Fruit fly (Drosophila melanogaster): ENCODE measurements around the gene gzl.

gzl gene

dm6 chr3R:6410412-6411225, 27.9 kb downstream of the gzl start (continued):
- TF ChIP-seq CG8089 (GFP tag; optimal IDR thresholded peaks at IDR 0.05): peak; percentile 40
- no peak for TF ChIP-seq inv (GFP tag; IDR thresholded peaks at IDR 0.05; ENCODE audit: partially characterized antibody)
- peak; percentile 38; the same call in 2 of the 3 replicates for TF ChIP-seq zfh1 (GFP tag; IDR thresholded peaks at IDR 0.05)
- peak; percentile 71 for TF ChIP-seq CG6254 (GFP tag; optimal IDR thresholded peaks at IDR 0.05)
- no peak for TF ChIP-seq unc-4 (GFP tag; IDR thresholded peaks at IDR 0.05; ENCODE audit: partially characterized antibody)
- peak; percentile 92 for TF ChIP-seq CG31441 (GFP tag; IDR thresholded peaks at IDR 0.05)
- TF ChIP-seq en (GFP tag; optimal IDR thresholded peaks at IDR 0.05): peak; percentile 65
- peak; percentile 47 for TF ChIP-seq CG4360 (GFP tag; IDR thresholded peaks at IDR 0.05)
- no peak for TF ChIP-seq NFAT (GFP tag; IDR thresholded peaks at IDR 0.05)
- peak; percentile 43 for TF ChIP-seq CG12236 (GFP tag; optimal IDR thresholded peaks at IDR 0.05)
- peak; percentile 74 for TF ChIP-seq jing (GFP tag; optimal IDR thresholded peaks at IDR 0.05)
- TF ChIP-seq CTCF (GFP tag; optimal IDR thresholded peaks at IDR 0.05): peak; percentile 54
- peak in 1 of 3 experiments; percentile 90 for TF ChIP-seq lola (GFP tag; optimal IDR thresholded peaks at IDR 0.05)
- no peak for TF ChIP-seq zf30C (GFP tag; optimal IDR thresholded peaks at IDR 0.05)
- TF ChIP-seq CG3407 (GFP tag; optimal IDR thresholded peaks at IDR 0.05): no peak
- peak; percentile 85 for TF ChIP-seq CG9609 (GFP tag; optimal IDR thresholded peaks at IDR 0.05)
- TF ChIP-seq danr (GFP tag; IDR thresholded peaks at IDR 0.05): peak; percentile 18; the same call in 1 of the 2 replicates
- peak; percentile 89 for TF ChIP-seq Hsf (GFP tag; optimal IDR thresholded peaks at IDR 0.05)
- TF ChIP-seq CG8944 (GFP tag; optimal IDR thresholded peaks at IDR 0.05): peak; percentile 49
- no peak for TF ChIP-seq sc (optimal IDR thresholded peaks at IDR 0.05)
- peak; percentile 81 for TF ChIP-seq sc (GFP tag; optimal IDR thresholded peaks at IDR 0.05)
- peak; percentile 36; the same call in 1 of the 2 replicates for TF ChIP-seq CG4404 (GFP tag; IDR thresholded peaks at IDR 0.05)
- no peak for TF ChIP-seq dimm (GFP tag; IDR thresholded peaks at IDR 0.05)
- peak; percentile 75 for TF ChIP-seq tgo (GFP tag; IDR thresholded peaks at IDR 0.05)
- peak; percentile 81 for TF ChIP-seq CG4820 (GFP tag; optimal IDR thresholded peaks at IDR 0.05)
- TF ChIP-seq CG1602 (GFP tag; optimal IDR thresholded peaks at IDR 0.05): peak; percentile 82
- TF ChIP-seq Meics (GFP tag; optimal IDR thresholded peaks at IDR 0.05): peak; percentile 93
- TF ChIP-seq jumu (GFP tag; optimal IDR thresholded peaks at IDR 0.05): peak; percentile 68
- TF ChIP-seq Opbp (GFP tag; IDR thresholded peaks at IDR 0.05; ENCODE audit: partially characterized antibody): no peak
- peak; percentile 65 for TF ChIP-seq CG12744 (GFP tag; optimal IDR thresholded peaks at IDR 0.05)
- TF ChIP-seq CG4617 (GFP tag; optimal IDR thresholded peaks at IDR 0.05; ENCODE audit: borderline replicate concordance): no peak
- TF ChIP-seq CG33213 (GFP tag; optimal IDR thresholded peaks at IDR 0.05): peak; percentile 48
- peak; percentile 23 for TF ChIP-seq Kr (GFP tag; optimal IDR thresholded peaks at IDR 0.05)
- peak; percentile 51 to 84 for TF ChIP-seq bsh (GFP tag; optimal IDR thresholded peaks at IDR 0.05)
- TF ChIP-seq CG11696 (GFP tag; IDR thresholded peaks at IDR 0.05): peak; percentile 96
- peak; percentile 30 for TF ChIP-seq Sry-δ (GFP tag; optimal IDR thresholded peaks at IDR 0.05)
- TF ChIP-seq CG9797 (GFP tag; optimal IDR thresholded peaks at IDR 0.05): no peak
- peak in 1 of 2 experiments; percentile 1 for TF ChIP-seq Dfd (GFP tag; optimal IDR thresholded peaks at IDR 0.05)
- no peak for TF ChIP-seq mld (GFP tag; IDR thresholded peaks at IDR 0.05; ENCODE audit: partially characterized antibody)
- peak; percentile 74; the same call in 2 of the 3 replicates for TF ChIP-seq CG11093 (GFP tag; IDR thresholded peaks at IDR 0.05)
- 0 out of 2 replicates have a peak, but pooled peaks have one; percentile 50 for TF ChIP-seq gsb (GFP tag; IDR thresholded peaks at IDR 0.05)
- TF ChIP-seq Oaz (GFP tag; IDR thresholded peaks at IDR 0.05): no peak
- TF ChIP-seq hkb (optimal IDR thresholded peaks at IDR 0.05): no peak
- TF ChIP-seq hkb (GFP tag; IDR thresholded peaks at IDR 0.05): peak; percentile 71
- peak; percentile 30 for TF ChIP-seq Drgx (GFP tag; IDR thresholded peaks at IDR 0.05)
- 0 out of 4 replicates have a peak, but pooled peaks have one; percentile 37 for TF ChIP-seq Dll (GFP tag; IDR thresholded peaks at IDR 0.05; ENCODE audit: partially characterized antibody)
- TF ChIP-seq slbo (GFP tag; IDR thresholded peaks at IDR 0.05): peak; percentile 75
- peak; percentile 53 for TF ChIP-seq trh (GFP tag; optimal IDR thresholded peaks at IDR 0.05)
- TF ChIP-seq CG9437 (GFP tag; optimal IDR thresholded peaks at IDR 0.05): peak; percentile 93
- TF ChIP-seq mirr (GFP tag; optimal IDR thresholded peaks at IDR 0.05): peak; percentile 80
